Worm (Caenorhabditis elegans): Measurements from ENCODE around the gene srd-7.

ce11 chrIV:10798604-10799003, 12.0 kb upstream of the srd-7 start:
- TF ChIP-seq nhr-12 (tag; optimal IDR thresholded peaks at IDR 0.05) (no peak), nhr-11 (tag; optimal IDR thresholded peaks at IDR 0.05) (no peak)

Data from whole organism, L2 larva.